Worm (Caenorhabditis elegans) whole organism, early embryonic: Measurements from ENCODE around the gene fbxa-166.
A peak's percentile ranks its signal among the peaks of the same experiment; 100 is the strongest.
"Not testable (repeated sequence)": the region's sequence is repeated elsewhere in the genome, so short reads cannot be mapped to it uniquely, and the experiment has no call there.

Experiments
- B0310.2 ChIP-seq: sonication (generic microtip); optimal IDR thresholded peaks from 2 replicates; lab custom pipeline; 2016; ENCODE audit warnings: mild to moderate bottlenecking, missing genetic modification characterization, missing compliant biosample characterization
- F13C5.2 ChIP-seq: sonication (generic microtip); optimal IDR thresholded peaks from 2 replicates; lab custom pipeline; 2017; ENCODE audit warnings: mild to moderate bottlenecking, missing genetic modification characterization, inconsistent platforms, missing compliant biosample characterization
- aly-1 ChIP-seq: sonication (generic microtip); optimal IDR thresholded peaks from 2 replicates; lab custom pipeline; 2016; ENCODE audit warnings: missing genetic modification characterization, missing compliant biosample characterization
- ama-1 ChIP-seq: fragments of 150-350 bp; optimal IDR thresholded peaks from 2 replicates; lab custom pipeline; 2014
- ceh-13 ChIP-seq: fragments of 200-800 bp; sonication (Bioruptor generic); optimal IDR thresholded peaks from 2 replicates; lab custom pipeline; 2018; ENCODE audit warnings: mild to moderate bottlenecking, missing genetic modification characterization, missing compliant biosample characterization
- ceh-36 ChIP-seq: sonication (generic microtip); optimal IDR thresholded peaks from 2 replicates; lab custom pipeline; 2016; ENCODE audit warnings: missing genetic modification characterization, inconsistent platforms, missing compliant biosample characterization
- ets-7 ChIP-seq: sonication (generic microtip); optimal IDR thresholded peaks from 2 replicates; lab custom pipeline; 2016; ENCODE audit warnings: missing genotype, missing genetic modification characterization, missing compliant biosample characterization
- flt-1 ChIP-seq: fragments of 200-800 bp; sonication (Bioruptor generic); IDR thresholded peaks from 2 replicates; pipeline ENCODE4 v1.3.6; 2022; ENCODE audit warnings: missing genetic modification characterization, missing compliant biosample characterization
- hmbx-1 ChIP-seq: sonication (generic microtip); optimal IDR thresholded peaks from 2 replicates; lab custom pipeline; 2016; ENCODE audit warnings: mild to moderate bottlenecking, missing genetic modification characterization, missing compliant biosample characterization
- hmg-4 ChIP-seq: fragments of 200-800 bp; sonication (Bioruptor generic); optimal IDR thresholded peaks from 2 replicates; lab custom pipeline; 2018; ENCODE audit warnings: mild to moderate bottlenecking, missing genetic modification characterization, missing compliant biosample characterization
- hnd-1 ChIP-seq: sonication (generic microtip); optimal IDR thresholded peaks from 2 replicates; lab custom pipeline; 2016; ENCODE audit warnings: missing genetic modification characterization, missing compliant biosample characterization
- pes-1 ChIP-seq: fragments of 200-800 bp; sonication (Bioruptor generic); IDR thresholded peaks from 2 replicates; pipeline ENCODE4 v1.3.6; 2022; ENCODE audit warnings: missing genetic modification reagents, missing genetic modification characterization, missing compliant biosample characterization
- scrt-1 ChIP-seq: fragments of 200-800 bp; sonication (Bioruptor generic); IDR thresholded peaks from 2 replicates; pipeline ENCODE4 v1.3.6; 2022; ENCODE audit warnings: missing genetic modification characterization, missing compliant biosample characterization
- sea-1 ChIP-seq: fragments of 200-800 bp; sonication (Bioruptor generic); conservative IDR thresholded peaks from 2 replicates; pipeline ENCODE4 v1.3.6; 2022; ENCODE audit warnings: missing genetic modification characterization, missing compliant biosample characterization
- tbx-11 ChIP-seq: fragments of 200-800 bp; sonication (Bioruptor generic); IDR thresholded peaks from 2 replicates; pipeline ENCODE4 v1.3.6; 2022; ENCODE audit warnings: missing genetic modification characterization, missing compliant biosample characterization
- tbx-37 ChIP-seq: fragments of 200-800 bp; sonication (Bioruptor generic); conservative IDR thresholded peaks from 2 replicates; pipeline ENCODE4 v1.3.6; 2022; ENCODE audit warnings: missing genetic modification reagents, missing genetic modification characterization, missing compliant biosample characterization
- tra-4 ChIP-seq: sonication (generic microtip); optimal IDR thresholded peaks from 2 replicates; lab custom pipeline; 2017; ENCODE audit warnings: missing genetic modification characterization, missing compliant biosample characterization

fbxa-166 gene

ce11 chrII:1618948-1619347, at the start of gene fbxa-166:
Gene fbxa-166, minus strand, starts transcription at chrII:1619048.
- TF ChIP-seq ceh-13 (GFP tag; lab: Kevin White, UChicago) (no peak), ets-7 (tag; lab: Kevin White, UChicago) (no peak), hnd-1 (tag; lab: Kevin White, UChicago) (no peak), hmbx-1 (tag; lab: Kevin White, UChicago) (no peak), aly-1 (tag; lab: Kevin White, UChicago) (no peak), sea-1 (GFP tag; lab: Robert Waterston, UW) (no peak), tra-4 (tag; lab: Kevin White, UChicago) (no peak), ceh-36 (tag; lab: Kevin White, UChicago) (no peak), ama-1 (lab: Kevin White, UChicago) (no peak)

ce11 chrII:1666025-1666424, 47.2 kb upstream of the fbxa-166 start, which contains the start of gene srlf-29:
Gene srlf-29, plus strand, starts transcription at chrII:1666325.
- no peak for TF ChIP-seq ama-1 (lab: Kevin White, UChicago)

ce11 chrII:1663516-1663915, 44.7 kb upstream of the fbxa-166 start, which contains the start of gene duxl-1:
Gene duxl-1, plus strand, starts transcription at chrII:1663699.
- TF ChIP-seq flt-1 (no peak), ama-1 (lab: Kevin White, UChicago) (no peak), hnd-1 (tag; lab: Kevin White, UChicago) (no peak), hmg-4 (GFP tag; lab: Kevin White, UChicago) (peak; percentile 16), ceh-36 (tag; lab: Kevin White, UChicago) (no peak)

DNA sequence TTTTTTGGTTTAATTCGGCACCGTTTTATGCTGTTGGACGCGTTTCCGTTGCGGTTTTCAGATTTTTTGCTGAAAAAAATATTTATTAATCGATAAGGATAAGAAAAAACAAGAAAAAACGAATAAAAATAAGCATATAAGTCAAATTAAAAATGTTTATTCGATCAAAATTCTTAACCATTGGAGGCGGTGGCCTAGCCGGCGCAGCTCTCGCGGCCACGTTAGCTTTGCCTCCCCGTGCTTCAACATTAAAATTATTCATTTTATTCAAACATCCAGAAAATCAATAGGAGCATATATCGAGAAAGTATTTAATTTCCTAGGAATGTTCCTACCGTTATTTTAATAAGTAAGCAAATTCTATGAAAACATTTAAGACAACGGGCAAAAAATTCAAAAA, 44.0 kb upstream of the fbxa-166 start, which contains the start of gene ZC204.14:
Gene ZC204.14 (minus strand): TSS at position 69 of the 400 bp plus-strand sequence.
- TF ChIP-seq ama-1 (lab: Kevin White, UChicago) = no peak
- TF ChIP-seq F13C5.2 (tag; lab: Kevin White, UChicago) = no peak

ce11 chrII:1660888-1661287, 42.0 kb upstream of the fbxa-166 start, which contains the start of gene ZC204.13:
Gene ZC204.13, minus strand, starts transcription at chrII:1660988.
- not testable (repeated sequence) for TF ChIP-seq ceh-36 (tag; lab: Kevin White, UChicago); B0310.2 (tag; lab: Kevin White, UChicago); flt-1

DNA sequence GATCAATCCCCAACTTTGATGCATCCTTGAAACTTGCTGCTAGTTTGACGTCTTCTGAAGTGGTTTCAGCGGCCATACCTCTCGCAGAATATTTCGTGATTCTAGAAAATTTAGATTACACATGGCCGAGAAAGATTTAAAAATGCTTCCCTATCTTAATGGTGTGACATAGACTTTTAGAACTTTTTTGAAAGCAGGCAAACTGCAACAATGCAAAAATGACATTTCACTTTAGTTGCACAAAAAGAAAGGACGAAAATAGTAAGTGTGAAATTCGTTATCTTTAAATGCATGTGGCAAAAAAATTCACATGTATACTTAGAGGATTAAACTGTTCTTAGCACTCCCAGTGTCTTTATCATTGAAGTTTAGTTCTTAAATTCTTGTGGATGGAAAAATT, 38.4 kb upstream of the fbxa-166 start, which contains the start of gene ZC204.12:
Gene ZC204.12 (minus strand): TSS at position 101 of the 400 bp plus-strand sequence.
- TF ChIP-seq ets-7 (tag; lab: Kevin White, UChicago) (no peak), flt-1 (no peak), tbx-37 (GFP tag; lab: Robert Waterston, UW) (no peak), hmbx-1 (tag; lab: Kevin White, UChicago) (no peak), hmg-4 (GFP tag; lab: Kevin White, UChicago) (no peak), hnd-1 (tag; lab: Kevin White, UChicago) (no peak), ceh-13 (GFP tag; lab: Kevin White, UChicago) (no peak), tbx-11 (GFP tag; lab: Robert Waterston, UW) (no peak), ama-1 (lab: Kevin White, UChicago) (no peak), sea-1 (GFP tag; lab: Robert Waterston, UW) (no peak), aly-1 (tag; lab: Kevin White, UChicago) (no peak), scrt-1 (GFP tag; lab: Robert Waterston, UW) (no peak), F13C5.2 (tag; lab: Kevin White, UChicago) (no peak), B0310.2 (tag; lab: Kevin White, UChicago) (no peak), pes-1 (GFP tag; lab: Robert Waterston, UW) (no peak), tra-4 (tag; lab: Kevin White, UChicago) (no peak), ceh-36 (tag; lab: Kevin White, UChicago) (no peak)

DNA sequence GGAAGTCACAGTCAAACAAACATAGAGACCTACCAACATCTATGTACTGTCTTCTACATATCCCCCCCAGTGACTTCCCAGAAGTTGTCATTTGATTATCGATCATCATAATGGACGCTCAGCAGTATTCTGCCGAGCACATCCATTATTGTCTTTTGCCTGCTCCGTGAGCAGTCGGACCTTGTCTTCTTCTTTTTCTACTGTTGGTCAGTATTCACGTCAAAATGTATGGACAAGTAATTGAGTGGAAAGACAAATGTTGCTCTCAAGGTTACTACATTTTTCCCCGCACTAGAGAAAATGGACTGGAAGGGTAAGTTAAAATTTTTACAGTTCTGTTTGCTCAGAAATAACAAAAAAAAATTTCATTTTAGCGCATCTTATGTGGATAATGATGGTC, 36.1 kb upstream of the fbxa-166 start, which contains the start of gene btb-12:
Gene btb-12 (plus strand): TSS at position 301 of the 400 bp plus-strand sequence.
- no peak for TF ChIP-seq hmg-4 (GFP tag; lab: Kevin White, UChicago)

DNA sequence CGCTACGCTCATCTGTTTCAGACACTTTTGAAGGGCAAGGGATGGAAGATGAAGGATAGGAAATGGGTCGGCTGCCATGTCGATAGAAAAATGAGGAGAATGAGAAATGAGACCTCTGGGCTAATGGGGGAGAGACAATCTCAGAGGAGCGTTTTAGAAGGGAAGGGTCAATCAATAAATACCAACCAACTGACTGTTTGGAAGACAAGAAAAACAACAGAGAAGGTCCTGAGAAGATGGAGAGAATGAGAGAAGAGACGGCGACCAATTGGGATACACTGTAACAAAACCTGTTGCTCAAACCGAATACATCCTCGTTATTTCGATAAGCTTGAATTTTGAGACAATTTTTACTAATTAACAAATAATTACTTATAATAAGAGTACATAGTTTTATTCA, 34.5 kb upstream of the fbxa-166 start, which contains the start of gene fbxb-15:
Gene fbxb-15 (minus strand): TSS at position 101 of the 400 bp plus-strand sequence.
- TF ChIP-seq hmg-4 (GFP tag; lab: Kevin White, UChicago) (no peak), F13C5.2 (tag; lab: Kevin White, UChicago) (no peak), sea-1 (GFP tag; lab: Robert Waterston, UW) (no peak), aly-1 (tag; lab: Kevin White, UChicago) (no peak), scrt-1 (GFP tag; lab: Robert Waterston, UW) (no peak), ceh-13 (GFP tag; lab: Kevin White, UChicago) (no peak)

- TF ChIP-seq pes-1 (GFP tag; lab: Robert Waterston, UW) (no peak), F13C5.2 (tag; lab: Kevin White, UChicago) (no peak), flt-1 (no peak), hnd-1 (tag; lab: Kevin White, UChicago) (no peak), sea-1 (GFP tag; lab: Robert Waterston, UW) (no peak), ceh-36 (tag; lab: Kevin White, UChicago) (no peak)
These were observed 33.0 kb upstream of the fbxa-166 start, which contains the start of gene fbxb-16 for ce11 chrII:1651804-1652203. Gene fbxb-16, minus strand, starts transcription at chrII:1651904.
